Fruit fly (Drosophila melanogaster) whole organism, embryonic: ENCODE results near the gene Pvf2.

ENCODE experiments used
- Abd-B ChIP-seq: fragments of 200-800 bp; sonication (Bioruptor generic); optimal IDR thresholded peaks from 2 replicates; lab custom pipeline; 2018; ENCODE audit warnings: missing biosample characterization, mild to moderate bottlenecking, missing genetic modification characterization, moderate library complexity
- B-H2 ChIP-seq: fragments of 200-800 bp; sonication (Bioruptor generic); optimal IDR thresholded peaks from 2 replicates; lab custom pipeline; 2018; ENCODE audit warnings: missing biosample characterization, mild to moderate bottlenecking, missing genetic modification characterization
- BEAF-32 ChIP-seq: fragments of 200-800 bp; sonication (Bioruptor generic); optimal IDR thresholded peaks from 3 replicates; lab custom pipeline; 2017; ENCODE audit warnings: missing biosample characterization, missing genetic modification characterization, mild to moderate bottlenecking, moderate library complexity, missing genetic modification reagents
- C15 ChIP-seq: fragments of 200-800 bp; sonication (Bioruptor generic); IDR thresholded peaks from 3 replicates; pipeline ENCODE4 v1.3.6; 2022; ENCODE audit warnings: missing biosample characterization, missing genetic modification characterization
- CG10543 ChIP-seq: fragments of 200-800 bp; sonication (Bioruptor generic); optimal IDR thresholded peaks from 3 replicates; lab custom pipeline; 2017; ENCODE audit warnings: missing biosample characterization, mild to moderate bottlenecking, missing genetic modification characterization, moderate library complexity
- CG10654 ChIP-seq: fragments of 200-800 bp; sonication (Bioruptor generic); optimal IDR thresholded peaks from 2 replicates; lab custom pipeline; 2016; ENCODE audit warnings: missing biosample characterization, missing genetic modification characterization
- CG11456 ChIP-seq: fragments of 200-800 bp; sonication (Bioruptor generic); IDR thresholded peaks from 3 replicates; pipeline ENCODE4 v1.3.6; 2022; ENCODE audit warnings: missing biosample characterization, missing genetic modification characterization
- CG13424 ChIP-seq: fragments of 200-800 bp; sonication (Bioruptor generic); optimal IDR thresholded peaks from 2 replicates; lab custom pipeline; 2019; ENCODE audit warnings: missing biosample characterization, mild to moderate bottlenecking, missing genetic modification characterization, moderate library complexity
- CG1603 ChIP-seq: fragments of 200-800 bp; sonication (Bioruptor generic); optimal IDR thresholded peaks from 2 replicates; lab custom pipeline; 2019; ENCODE audit warnings: missing biosample characterization, mild to moderate bottlenecking, missing genetic modification characterization, moderate library complexity
- CG16815 ChIP-seq: fragments of 200-800 bp; sonication (Bioruptor generic); optimal IDR thresholded peaks from 3 replicates; lab custom pipeline; 2017; ENCODE audit warnings: missing biosample characterization, mild to moderate bottlenecking, missing genetic modification characterization
- CG17186 ChIP-seq: fragments of 200-800 bp; sonication (Bioruptor generic); optimal IDR thresholded peaks from 3 replicates; lab custom pipeline; 2017; ENCODE audit warnings: missing biosample characterization, missing genetic modification reagents, missing genetic modification characterization
- CG18011 ChIP-seq: fragments of 200-800 bp; sonication (Bioruptor generic); optimal IDR thresholded peaks from 2 replicates; lab custom pipeline; 2017; ENCODE audit warnings: missing biosample characterization, missing genetic modification characterization, mild to moderate bottlenecking, moderate library complexity, missing genotype
- CG2712 ChIP-seq: fragments of 200-800 bp; optimal IDR thresholded peaks from 3 replicates; lab custom pipeline; 2019; ENCODE audit warnings: missing biosample characterization, mild to moderate bottlenecking, missing genetic modification characterization, moderate library complexity
- CG2889 ChIP-seq: fragments of 200-800 bp; sonication (Bioruptor generic); IDR thresholded peaks from 3 replicates; pipeline ENCODE4 v1.3.6; 2022; ENCODE audit warnings: missing biosample characterization, missing genetic modification characterization
- CG3163 ChIP-seq: fragments of 200-800 bp; sonication (Bioruptor generic); optimal IDR thresholded peaks from 3 replicates; lab custom pipeline; 2016; ENCODE audit warnings: missing biosample characterization, missing genetic modification characterization
- CG43689 ChIP-seq: fragments of 200-800 bp; sonication (Bioruptor generic); IDR thresholded peaks from 2 replicates; pipeline ENCODE4 v1.3.6; 2022; ENCODE audit warnings: missing biosample characterization, missing genetic modification characterization
- CG6654 ChIP-seq: fragments of 200-800 bp; sonication (Bioruptor generic); optimal IDR thresholded peaks from 2 replicates; lab custom pipeline; 2017; ENCODE audit warnings: missing biosample characterization, mild to moderate bottlenecking, missing genetic modification characterization
- CG6791 ChIP-seq: fragments of 200-800 bp; sonication (Bioruptor generic); IDR thresholded peaks from 3 replicates; pipeline ENCODE4 v1.3.6; 2022; ENCODE audit warnings: missing biosample characterization, missing genetic modification characterization; ENCODE audit not compliant: partially characterized antibody
- CG7357 ChIP-seq: fragments of 200-800 bp; sonication (Bioruptor generic); IDR thresholded peaks from 3 replicates; pipeline ENCODE4 v1.3.6; 2022; ENCODE audit warnings: missing biosample characterization, missing genetic modification characterization
- CG7372 ChIP-seq: fragments of 200-800 bp; sonication (Bioruptor generic); IDR thresholded peaks from 2 replicates; pipeline ENCODE4 v1.3.6; 2022; ENCODE audit warnings: missing biosample characterization, missing genetic modification characterization
- CG8388 ChIP-seq: fragments of 200-800 bp; sonication (Bioruptor generic); optimal IDR thresholded peaks from 2 replicates; lab custom pipeline; 2019; ENCODE audit warnings: missing biosample characterization, mild to moderate bottlenecking, missing genetic modification characterization, moderate library complexity
- D19B ChIP-seq: fragments of 200-800 bp; sonication (Bioruptor generic); optimal IDR thresholded peaks from 2 replicates; lab custom pipeline; 2017; ENCODE audit warnings: missing biosample characterization, mild to moderate bottlenecking, missing genetic modification characterization
- Dip3 ChIP-seq: fragments of 200-800 bp; sonication (Bioruptor generic); optimal IDR thresholded peaks from 3 replicates; lab custom pipeline; 2016; ENCODE audit warnings: missing biosample characterization, missing genetic modification characterization
- Doc2 ChIP-seq: fragments of 200-800 bp; sonication (Bioruptor generic); IDR thresholded peaks from 2 replicates; pipeline ENCODE4 v1.3.6; 2022; ENCODE audit warnings: missing biosample characterization, missing genetic modification characterization
- Dp ChIP-seq: fragments of 200-800 bp; sonication (Bioruptor generic); optimal IDR thresholded peaks from 2 replicates; lab custom pipeline; 2018; ENCODE audit warnings: missing biosample characterization, mild to moderate bottlenecking, missing genetic modification characterization, moderate library complexity
- Ets65A ChIP-seq: fragments of 200-800 bp; sonication (Bioruptor generic); peaks from one replicate; lab custom pipeline; 2016; ENCODE audit warnings: missing biosample characterization, missing genetic modification characterization
- Gug ChIP-seq: fragments of 200-800 bp; sonication (Bioruptor generic); IDR thresholded peaks from 4 replicates; pipeline ENCODE4 v1.3.6; 2022; ENCODE audit warnings: missing biosample characterization, missing genetic modification characterization
- H15 ChIP-seq: fragments of 200-800 bp; sonication (Bioruptor generic); IDR thresholded peaks from 3 replicates; pipeline ENCODE4 v1.3.6; 2022; ENCODE audit warnings: missing biosample characterization, missing genetic modification characterization
- HmgZ ChIP-seq: fragments of 200-800 bp; sonication (Bioruptor generic); optimal IDR thresholded peaks from 2 replicates; lab custom pipeline; 2018; ENCODE audit warnings: missing biosample characterization, mild to moderate bottlenecking, missing genetic modification characterization
- NC2α ChIP-seq: fragments of 200-800 bp; sonication (Bioruptor generic); optimal IDR thresholded peaks from 2 replicates; lab custom pipeline; 2016; ENCODE audit warnings: missing biosample characterization, missing genetic modification characterization
- abd-A ChIP-seq: fragments of 200-800 bp; sonication (Bioruptor generic); optimal IDR thresholded peaks from 3 replicates; lab custom pipeline; 2019; ENCODE audit warnings: missing biosample characterization, mild to moderate bottlenecking, missing genetic modification characterization, moderate library complexity
- aop ChIP-seq: fragments of 200-800 bp; sonication (Bioruptor generic); IDR thresholded peaks from 2 replicates; pipeline ENCODE4 v1.3.6; 2022; ENCODE audit warnings: missing biosample characterization, missing genetic modification characterization
- br ChIP-seq: fragments of >200 bp; optimal IDR thresholded peaks from 2 replicates; lab custom pipeline; 2017
- chinmo ChIP-seq: fragments of 200-800 bp; sonication (Bioruptor generic); IDR thresholded peaks from 4 replicates; pipeline ENCODE4 v1.3.6; 2022; ENCODE audit warnings: missing biosample characterization, missing genetic modification characterization; ENCODE audit not compliant: partially characterized antibody
- corto ChIP-seq: fragments of 200-800 bp; sonication (Bioruptor generic); optimal IDR thresholded peaks from 2 replicates; lab custom pipeline; 2016; ENCODE audit warnings: missing biosample characterization, mild to moderate bottlenecking, missing genetic modification characterization, moderate library complexity
- dimm ChIP-seq: fragments of 200-800 bp; sonication (Bioruptor generic); IDR thresholded peaks from 2 replicates; pipeline ENCODE4 v1.3.6; 2022; ENCODE audit warnings: missing biosample characterization, missing genetic modification characterization
- fd3F ChIP-seq: fragments of 200-800 bp; sonication (Bioruptor generic); optimal IDR thresholded peaks from 2 replicates; lab custom pipeline; 2018; ENCODE audit warnings: missing biosample characterization, mild to moderate bottlenecking, missing genetic modification characterization, moderate library complexity
- fd64A ChIP-seq: fragments of 200-800 bp; sonication (Bioruptor generic); optimal IDR thresholded peaks from 3 replicates; lab custom pipeline; 2018; ENCODE audit warnings: missing biosample characterization, mild to moderate bottlenecking, missing genetic modification characterization
- ftz-f1 ChIP-seq: fragments of 200-800 bp; sonication (Bioruptor generic); optimal IDR thresholded peaks from 2 replicates; lab custom pipeline; 2016; ENCODE audit warnings: missing biosample characterization, missing genetic modification characterization
- hth ChIP-seq: fragments of >200 bp; optimal IDR thresholded peaks from 2 replicates; lab custom pipeline; 2017; ENCODE audit warnings: inconsistent platforms
- jumu ChIP-seq: fragments of 200-800 bp; sonication (Bioruptor generic); optimal IDR thresholded peaks from 3 replicates; lab custom pipeline; 2016; ENCODE audit warnings: missing biosample characterization, missing genetic modification characterization
- klu ChIP-seq: fragments of 200-800 bp; sonication (Bioruptor generic); IDR thresholded peaks from 2 replicates; pipeline ENCODE4 v1.3.6; 2022; ENCODE audit warnings: missing biosample characterization, missing genetic modification characterization
- luna ChIP-seq: fragments of 200-800 bp; sonication (Bioruptor generic); optimal IDR thresholded peaks from 2 replicates; lab custom pipeline; 2016; ENCODE audit warnings: missing biosample characterization, missing genetic modification characterization
- mirr ChIP-seq: fragments of 200-800 bp; sonication (Bioruptor generic); optimal IDR thresholded peaks from 3 replicates; lab custom pipeline; 2018; ENCODE audit warnings: missing biosample characterization, mild to moderate bottlenecking, missing genetic modification characterization
- pros ChIP-seq: fragments of 200-800 bp; sonication (Bioruptor generic); optimal IDR thresholded peaks from 3 replicates; lab custom pipeline; 2019; ENCODE audit warnings: missing biosample characterization, mild to moderate bottlenecking, missing genetic modification characterization, moderate library complexity
- sd ChIP-seq: fragments of 200-800 bp; sonication (Bioruptor generic); optimal IDR thresholded peaks from 3 replicates; lab custom pipeline; 2018; ENCODE audit warnings: missing biosample characterization, mild to moderate bottlenecking, missing genetic modification characterization, moderate library complexity
- sim ChIP-seq: fragments of 200-800 bp; sonication (Bioruptor generic); IDR thresholded peaks from 2 replicates; pipeline ENCODE4 v1.3.6; 2022; ENCODE audit warnings: missing biosample characterization, missing genetic modification characterization
- tio ChIP-seq: fragments of 200-800 bp; sonication (Bioruptor generic); optimal IDR thresholded peaks from 2 replicates; lab custom pipeline; 2017; ENCODE audit warnings: missing biosample characterization, missing genetic modification characterization, inconsistent platforms
- unpg ChIP-seq: fragments of 200-800 bp; sonication (Bioruptor generic); optimal IDR thresholded peaks from 3 replicates; lab custom pipeline; 2018; ENCODE audit warnings: missing biosample characterization, mild to moderate bottlenecking, missing genetic modification characterization, moderate library complexity
- usp ChIP-seq: fragments of >200 bp; optimal IDR thresholded peaks from 2 replicates; lab custom pipeline; 2017; ENCODE audit warnings: missing biosample characterization, missing genetic modification characterization

The Pvf2 gene

dm6 chr2L:7043039-7043905, 41.2 kb downstream of the Pvf2 start (continued):
- TF ChIP-seq corto (no peak), CG2712 (tag; lab: Kevin White, UChicago) (no peak), CG10654 (GFP tag; lab: Kevin White, UChicago) (no peak), Dip3 (no peak), CG7357 (GFP tag; lab: Robert Waterston, UW) (no peak; the same call in 2 of the 3 replicates), hth (lab: Kevin White, UChicago) (no peak), CG7372 (GFP tag; lab: Robert Waterston, UW) (no peak), CG16815 (GFP tag; lab: Kevin White, UChicago) (no peak), CG6791 (GFP tag; lab: Robert Waterston, UW) (no peak), CG8388 (GFP tag; lab: Kevin White, UChicago) (no peak), abd-A (tag; lab: Kevin White, UChicago) (no peak), luna (GFP tag; lab: Kevin White, UChicago) (no peak), Gug (GFP tag; lab: Robert Waterston, UW) (no peak), mirr (GFP tag; lab: Kevin White, UChicago) (no peak), CG43689 (GFP tag; lab: Robert Waterston, UW) (no peak), Abd-B (GFP tag; lab: Kevin White, UChicago) (no peak), C15 (GFP tag; lab: Robert Waterston, UW) (no peak), B-H2 (GFP tag; lab: Kevin White, UChicago) (no peak), Ets65A (GFP tag; lab: Kevin White, UChicago) (no peak), dimm (GFP tag; lab: Robert Waterston, UW) (no peak), ftz-f1 (GFP tag; lab: Kevin White, UChicago) (no peak), tio (GFP tag; lab: Kevin White, UChicago) (peak; percentile 25), fd64A (GFP tag; lab: Kevin White, UChicago) (peak; percentile 40), klu (GFP tag; lab: Robert Waterston, UW) (no peak), aop (GFP tag; lab: Robert Waterston, UW) (no peak), usp (GFP tag; lab: Kevin White, UChicago) (no peak), CG6654 (GFP tag; lab: Kevin White, UChicago) (no peak), CG3163 (peak; percentile 20), CG11456 (GFP tag; lab: Robert Waterston, UW) (no peak), jumu (GFP tag; lab: Kevin White, UChicago) (no peak), CG13424 (tag; lab: Kevin White, UChicago) (peak; percentile 21), CG18011 (GFP tag; lab: Kevin White, UChicago) (no peak), unpg (GFP tag; lab: Kevin White, UChicago) (peak; percentile 21), br (lab: Kevin White, UChicago) (no peak), Dp (GFP tag; lab: Kevin White, UChicago) (no peak), Doc2 (GFP tag; lab: Robert Waterston, UW) (no peak), chinmo (GFP tag; lab: Robert Waterston, UW) (peak; percentile 85; the same call in 2 of the 4 replicates), CG10543 (GFP tag; lab: Kevin White, UChicago) (no peak), CG17186 (GFP tag; lab: Kevin White, UChicago) (no peak), pros (GFP tag; lab: Kevin White, UChicago) (peak; percentile 20), NC2α (GFP tag; lab: Kevin White, UChicago) (peak; percentile 32), HmgZ (tag; lab: Kevin White, UChicago) (no peak), D19B (GFP tag; lab: Kevin White, UChicago) (no peak), H15 (GFP tag; lab: Robert Waterston, UW) (0 out of 3 replicates have a peak, but pooled peaks have one; percentile 22), sd (peak; percentile 90), sim (GFP tag; lab: Robert Waterston, UW) (0 out of 2 replicates have a peak, but pooled peaks have one; percentile 9), CG2889 (0 out of 3 replicates have a peak, but pooled peaks have one; percentile 51), fd3F (GFP tag; lab: Kevin White, UChicago) (no peak), CG1603 (tag; lab: Kevin White, UChicago) (peak; percentile 44), BEAF-32 (GFP tag; lab: Kevin White, UChicago) (no peak)
